Worm (Caenorhabditis elegans) whole organism, midembryonic: ENCODE measurements around the gene K11H12.7.

Experiments used
- T22C8.4 ChIP-seq: fragments of 200-800 bp; sonication (Bioruptor generic); IDR thresholded peaks from 2 replicates; pipeline ENCODE4 v1.3.6; 2022; ENCODE audit warnings: missing genetic modification characterization, missing compliant biosample characterization
- cog-1 ChIP-seq: sonication (generic microtip); optimal IDR thresholded peaks from 2 replicates; lab custom pipeline; 2016; ENCODE audit warnings: missing genetic modification characterization, missing compliant biosample characterization
- flt-1 ChIP-seq: fragments of 200-800 bp; sonication (Bioruptor generic); IDR thresholded peaks from 2 replicates; pipeline ENCODE4 v1.3.6; 2022; ENCODE audit warnings: missing genetic modification characterization, missing compliant biosample characterization
- klf-2 ChIP-seq: fragments of 200-800 bp; sonication (Bioruptor generic); conservative IDR thresholded peaks from 2 replicates; pipeline ENCODE4 v1.3.6; 2022; ENCODE audit warnings: missing genetic modification reagents, missing genetic modification characterization, missing compliant biosample characterization
- med-1 ChIP-seq: sonication (generic microtip); optimal IDR thresholded peaks from 2 replicates; lab custom pipeline; 2017; ENCODE audit warnings: missing genetic modification characterization, mild to moderate bottlenecking, missing compliant biosample characterization, antibody characterized with exemption, missing genetic modification reagents; ENCODE audit not compliant: insufficient read depth
- ref-1 ChIP-seq: fragments of 200-800 bp; sonication (Bioruptor generic); conservative IDR thresholded peaks from 2 replicates; pipeline ENCODE4 v1.3.6; 2022; ENCODE audit warnings: missing genetic modification reagents, missing genetic modification characterization, missing compliant biosample characterization
- tab-1 ChIP-seq: fragments of 200-800 bp; sonication (Bioruptor generic); IDR thresholded peaks from 2 replicates; pipeline ENCODE4 v1.3.6; 2022; ENCODE audit warnings: missing genetic modification characterization, missing compliant biosample characterization
- ztf-23 ChIP-seq: fragments of 200-800 bp; sonication (Bioruptor generic); IDR thresholded peaks from 2 replicates; pipeline ENCODE4 v1.3.6; 2022; ENCODE audit warnings: missing genetic modification reagents, missing genetic modification characterization, missing compliant biosample characterization
- ztf-29 ChIP-seq: fragments of 200-800 bp; sonication (Bioruptor generic); IDR thresholded peaks from 2 replicates; pipeline ENCODE4 v1.3.6; 2022; ENCODE audit warnings: missing genetic modification reagents, missing genetic modification characterization, missing compliant biosample characterization

K11H12.7 gene

ce11 chrIV:665225-665624, at the start of gene K11H12.7:
Gene K11H12.7 (plus strand): TSS chrIV:665525.
- TF ChIP-seq ztf-29 (no peak), klf-2 (GFP tag; lab: Robert Waterston, UW) (no peak), cog-1 (tag; lab: Kevin White, UChicago) (no peak), flt-1 (GFP tag; lab: Robert Waterston, UW) (no peak), T22C8.4 (GFP tag; lab: Robert Waterston, UW) (no peak), tab-1 (no peak), med-1 (GFP tag; lab: Kevin White, UChicago) (no peak), ztf-23 (GFP tag; lab: Robert Waterston, UW) (no peak), ref-1 (GFP tag; lab: Robert Waterston, UW) (no peak)

DNA sequence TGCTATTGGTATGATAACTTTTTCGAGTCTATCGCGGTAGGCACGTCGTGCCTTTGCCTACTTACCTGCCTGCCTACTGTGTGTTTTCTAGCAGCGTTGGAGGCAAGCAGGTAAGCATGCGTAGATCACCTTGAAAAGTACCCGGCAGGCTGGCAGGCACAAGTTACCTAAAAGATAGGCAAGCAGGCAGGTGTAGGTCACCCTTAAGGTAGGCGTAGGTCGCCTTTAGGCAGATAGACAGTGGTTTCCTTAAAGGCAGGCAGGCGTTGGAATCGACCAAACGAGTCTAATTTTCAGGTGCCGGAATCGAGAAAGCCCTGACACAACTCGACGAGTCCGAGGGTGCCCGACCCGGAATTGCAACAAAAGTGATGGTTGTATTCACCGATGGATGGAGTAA, 45.6 kb upstream of the K11H12.7 start:
- TF ChIP-seq T22C8.4 (GFP tag; lab: Robert Waterston, UW): no peak
- no peak for TF ChIP-seq ztf-23 (GFP tag; lab: Robert Waterston, UW)
- TF ChIP-seq ztf-29: no peak
- TF ChIP-seq ref-1 (GFP tag; lab: Robert Waterston, UW): no peak
- TF ChIP-seq med-1 (GFP tag; lab: Kevin White, UChicago): no peak
- no peak for TF ChIP-seq flt-1 (GFP tag; lab: Robert Waterston, UW)
- TF ChIP-seq tab-1: no peak
- TF ChIP-seq klf-2 (GFP tag; lab: Robert Waterston, UW): no peak
- no peak for TF ChIP-seq cog-1 (tag; lab: Kevin White, UChicago)

ce11 chrIV:620324-620723, 45.0 kb upstream of the K11H12.7 start:
- TF ChIP-seq ztf-23 (GFP tag; lab: Robert Waterston, UW) (peak; percentile 89), T22C8.4 (GFP tag; lab: Robert Waterston, UW) (peak; percentile 88), ref-1 (GFP tag; lab: Robert Waterston, UW) (peak; percentile 76), flt-1 (GFP tag; lab: Robert Waterston, UW) (peak; percentile 94), klf-2 (GFP tag; lab: Robert Waterston, UW) (peak; percentile 74; the same call in 1 of the 2 replicates), med-1 (GFP tag; lab: Kevin White, UChicago) (peak; percentile 64), tab-1 (peak; percentile 90), cog-1 (tag; lab: Kevin White, UChicago) (peak; percentile 75), ztf-29 (peak; percentile 70; the same call in 1 of the 2 replicates)

DNA sequence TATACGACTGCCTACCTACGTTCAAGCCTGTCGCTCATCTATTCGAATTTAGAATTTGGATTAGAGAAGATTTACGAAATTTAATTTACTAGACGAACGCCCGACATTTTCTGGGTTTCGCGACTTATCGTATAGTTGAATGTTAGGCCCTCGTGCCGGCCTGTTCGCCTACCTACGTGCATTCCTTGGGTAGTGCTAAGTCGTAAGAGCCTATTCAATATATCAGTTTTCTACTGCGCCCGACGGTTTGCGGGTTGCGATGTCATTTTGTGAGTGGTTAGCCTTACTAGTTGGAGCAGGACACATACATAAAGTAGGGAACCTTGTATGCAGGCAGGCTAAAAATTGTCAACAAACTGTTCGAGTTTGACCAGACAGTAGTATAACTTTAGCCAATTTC, 42.3 kb upstream of the K11H12.7 start:
- TF ChIP-seq ref-1 (GFP tag; lab: Robert Waterston, UW) (no peak), cog-1 (tag; lab: Kevin White, UChicago) (no peak), T22C8.4 (GFP tag; lab: Robert Waterston, UW) (no peak), klf-2 (GFP tag; lab: Robert Waterston, UW) (no peak), tab-1 (no peak), ztf-29 (no peak)

DNA sequence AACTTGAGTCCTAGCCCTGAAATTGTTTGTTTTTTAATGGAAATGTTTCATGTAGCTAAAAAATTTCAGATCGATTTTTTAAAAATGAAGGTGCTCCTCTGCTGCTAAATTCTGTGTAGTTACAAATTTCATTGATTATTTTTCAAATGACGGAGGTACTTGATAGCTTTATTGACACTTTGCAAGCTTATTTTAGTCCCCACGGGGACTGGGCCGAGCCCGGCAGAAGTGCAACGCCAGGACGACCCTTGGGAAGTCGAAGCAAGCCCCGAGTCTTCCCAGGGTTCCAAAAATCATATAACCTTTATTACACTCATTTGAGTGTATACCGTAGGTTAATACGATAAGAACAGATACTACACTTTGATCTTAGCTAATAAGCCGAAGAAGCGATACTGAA, 41.4 kb upstream of the K11H12.7 start:
- TF ChIP-seq tab-1 (no peak), med-1 (GFP tag; lab: Kevin White, UChicago) (no peak), flt-1 (GFP tag; lab: Robert Waterston, UW) (no peak), ref-1 (GFP tag; lab: Robert Waterston, UW) (no peak), klf-2 (GFP tag; lab: Robert Waterston, UW) (no peak)

DNA sequence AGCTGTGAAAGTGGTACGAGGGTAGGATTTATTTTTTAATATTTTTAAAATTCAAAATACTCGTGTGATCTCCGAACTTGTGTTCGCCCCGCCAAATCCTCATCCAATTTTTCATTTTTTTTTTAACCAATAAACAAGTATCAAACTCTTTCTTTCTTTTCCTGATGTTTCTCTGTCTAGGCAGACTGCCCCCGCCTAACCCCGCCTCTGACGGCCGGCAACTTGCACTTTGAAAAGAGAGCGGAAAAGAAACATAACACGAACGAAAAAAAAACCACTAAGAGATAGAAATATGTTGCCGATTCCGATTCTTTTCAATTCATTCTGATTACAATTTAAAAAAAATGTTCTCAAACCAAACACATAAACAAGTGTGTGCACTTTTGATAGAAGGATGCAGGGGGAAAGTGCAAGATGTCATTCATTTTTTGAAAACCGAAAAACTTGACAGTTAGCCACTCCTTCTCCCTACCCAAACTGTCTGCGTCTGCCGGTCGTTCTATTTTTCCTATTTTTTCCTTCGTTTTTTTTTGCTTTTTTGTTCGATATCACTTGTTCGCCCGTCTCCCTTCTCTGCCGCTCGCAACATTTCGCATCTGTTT, 39.3 kb upstream of the K11H12.7 start:
- no peak for TF ChIP-seq med-1 (GFP tag; lab: Kevin White, UChicago)
- no peak for TF ChIP-seq flt-1 (GFP tag; lab: Robert Waterston, UW)
- no peak for TF ChIP-seq T22C8.4 (GFP tag; lab: Robert Waterston, UW)
- no peak for TF ChIP-seq klf-2 (GFP tag; lab: Robert Waterston, UW)
- no peak for TF ChIP-seq ztf-29

- no peak for TF ChIP-seq ztf-23 (GFP tag; lab: Robert Waterston, UW)
- TF ChIP-seq tab-1: no peak
- TF ChIP-seq flt-1 (GFP tag; lab: Robert Waterston, UW): no peak
- TF ChIP-seq ztf-29: no peak
Observed at ce11 chrIV:627237-627636, 38.1 kb upstream of the K11H12.7 start, which contains the start of gene nhr-76. Gene nhr-76 (plus strand): TSS chrIV:627537.

DNA sequence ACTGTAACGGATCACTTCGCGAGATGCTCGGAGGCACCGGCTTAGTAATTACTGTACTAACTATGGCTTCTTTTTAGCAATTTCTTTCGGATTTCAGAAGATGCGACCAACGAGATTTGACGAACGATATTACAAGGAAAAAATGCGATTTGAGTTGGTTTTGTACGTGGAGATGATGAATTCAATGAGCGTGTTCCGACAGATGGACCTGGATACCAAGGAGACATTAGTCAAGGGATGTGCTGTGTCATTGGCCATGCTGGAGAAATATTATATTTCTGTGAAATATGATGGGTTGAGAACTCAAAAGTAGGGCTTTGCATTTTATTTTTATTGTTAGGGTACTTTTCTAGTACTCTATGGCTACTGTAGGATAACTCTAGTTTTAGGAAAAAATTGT, 34.7 kb upstream of the K11H12.7 start:
- no peak for TF ChIP-seq cog-1 (tag; lab: Kevin White, UChicago)
- no peak for TF ChIP-seq flt-1 (GFP tag; lab: Robert Waterston, UW)
- TF ChIP-seq ztf-29: no peak
- no peak for TF ChIP-seq ztf-23 (GFP tag; lab: Robert Waterston, UW)
- TF ChIP-seq T22C8.4 (GFP tag; lab: Robert Waterston, UW): no peak
- TF ChIP-seq ref-1 (GFP tag; lab: Robert Waterston, UW): no peak
- TF ChIP-seq klf-2 (GFP tag; lab: Robert Waterston, UW): no peak
- no peak for TF ChIP-seq med-1 (GFP tag; lab: Kevin White, UChicago)
- TF ChIP-seq tab-1: no peak

DNA sequence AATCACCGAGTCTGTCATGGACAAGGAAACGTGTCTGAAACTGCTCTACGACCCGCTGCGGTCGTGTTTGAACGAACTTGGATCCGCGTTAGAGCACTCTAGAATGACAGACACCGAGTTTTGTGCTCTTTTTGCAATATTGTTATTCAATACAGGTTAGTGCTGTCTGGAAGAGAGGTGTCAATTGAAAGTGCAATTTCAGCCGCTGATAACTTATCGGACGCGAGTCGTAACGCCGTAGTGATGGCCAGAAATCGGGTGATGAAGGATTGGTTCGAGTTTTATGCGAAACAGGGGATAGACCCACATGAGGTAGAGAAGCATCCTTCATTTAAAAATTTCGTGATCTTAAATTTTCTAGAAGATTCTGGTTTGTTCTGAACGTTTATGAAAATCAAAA, 33.5 kb upstream of the K11H12.7 start:
- TF ChIP-seq ref-1 (GFP tag; lab: Robert Waterston, UW) (no peak), ztf-23 (GFP tag; lab: Robert Waterston, UW) (no peak), med-1 (GFP tag; lab: Kevin White, UChicago) (no peak), tab-1 (no peak), ztf-29 (no peak), klf-2 (GFP tag; lab: Robert Waterston, UW) (no peak)

DNA sequence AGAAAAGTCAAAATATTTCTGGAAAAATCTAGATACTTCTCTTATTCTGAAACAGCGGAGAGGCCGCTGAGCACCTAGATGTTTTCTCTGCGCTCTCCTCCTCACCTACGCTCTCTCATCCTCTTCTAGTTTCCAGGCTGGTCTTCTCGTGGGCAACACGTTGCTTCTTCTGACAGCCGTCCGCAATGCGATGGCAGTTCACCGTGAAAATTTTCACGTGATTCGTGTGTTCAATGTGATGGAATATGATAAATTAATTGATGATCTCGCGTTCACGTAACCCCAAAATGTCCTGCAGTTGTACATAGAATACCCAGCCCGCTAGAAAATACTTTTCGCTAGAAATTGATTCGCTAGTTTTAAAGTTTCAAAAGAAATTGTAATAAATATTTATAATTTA, 31.8 kb upstream of the K11H12.7 start:
- no peak for TF ChIP-seq T22C8.4 (GFP tag; lab: Robert Waterston, UW)
- no peak for TF ChIP-seq cog-1 (tag; lab: Kevin White, UChicago)
- no peak for TF ChIP-seq flt-1 (GFP tag; lab: Robert Waterston, UW)
- no peak for TF ChIP-seq klf-2 (GFP tag; lab: Robert Waterston, UW)
- no peak for TF ChIP-seq ztf-29
